Worm (Caenorhabditis elegans) whole organism, L4/young adult: ENCODE results near the gene avr-15.

Experiments
- W03F9.2 ChIP-seq: fragments of 150-350 bp; optimal IDR thresholded peaks from 2 replicates; lab custom pipeline; 2014; ENCODE audit warnings: missing biosample characterization, missing genetic modification characterization
- dao-5 ChIP-seq: sonication (generic microtip); optimal IDR thresholded peaks from 2 replicates; lab custom pipeline; 2016; ENCODE audit warnings: missing genotype, missing genetic modification characterization, moderate library complexity, missing compliant biosample characterization
- him-1 ChIP-seq: sonication (generic microtip); optimal IDR thresholded peaks from 2 replicates; lab custom pipeline; 2016; ENCODE audit warnings: missing genotype, missing genetic modification reagents, missing genetic modification characterization, missing compliant biosample characterization

DNA sequence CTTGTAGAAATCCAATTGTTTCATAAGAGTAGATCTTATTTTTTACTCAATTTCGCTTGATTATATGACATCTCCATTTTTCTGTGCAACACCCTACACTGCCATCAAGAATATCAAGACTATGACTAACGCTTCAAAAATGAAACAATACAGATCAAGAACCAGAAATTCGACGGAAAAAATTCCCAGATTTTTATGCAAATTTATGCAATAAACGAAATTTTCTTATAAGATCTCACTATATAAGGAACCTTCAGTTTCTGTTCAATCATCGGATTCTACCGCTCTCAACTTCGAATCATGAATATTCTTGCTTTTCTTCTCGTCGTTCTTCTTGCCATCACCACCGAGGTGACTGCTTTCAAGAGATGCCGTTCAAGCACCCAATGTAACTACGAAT is 5.2 kb downstream of the avr-15 start, which contains the start of gene R11G10.4:
- TF ChIP-seq dao-5 (tag; lab: Kevin White, UChicago) (no peak), W03F9.2 (tag; lab: Kevin White, UChicago) (no peak), him-1 (tag; lab: Kevin White, UChicago) (no peak)
